Worm (Caenorhabditis elegans): ENCODE results near the gene Y66D12A.30.
A peak's percentile ranks its signal among the peaks of the same experiment; 100 is the strongest.

Y66D12A.30 gene

ce11 chrIII:11657185-11657817 lies 47.6 kb downstream of the Y66D12A.30 start, which contains the start of gene crh-1 (continued):
- TF ChIP-seq egl-27 (tag; optimal IDR thresholded peaks at IDR 0.05) (no peak), ceh-8 (GFP tag; optimal IDR thresholded peaks at IDR 0.05) (peak; percentile 68), fkh-10 (GFP tag; optimal IDR thresholded peaks at IDR 0.05) (peak; percentile 51), C04F5.9 (tag; optimal IDR thresholded peaks at IDR 0.05) (peak; percentile 51), nhr-28 (tag; optimal IDR thresholded peaks at IDR 0.05) (no peak), lin-15B (tag; optimal IDR thresholded peaks at IDR 0.05) (peak; percentile 43)

ce11 chrIII:11659804-11660203 lies 50.1 kb downstream of the Y66D12A.30 start:
- TF ChIP-seq C34B4.2 (tag; optimal IDR thresholded peaks at IDR 0.05) (no peak), ceh-63 (GFP tag; optimal IDR thresholded peaks at IDR 0.05) (no peak), fkh-8 (tag; optimal IDR thresholded peaks at IDR 0.05) (peak; percentile 22), lin-39 (tag; optimal IDR thresholded peaks at IDR 0.05) (no peak), lin-14 (GFP tag; optimal IDR thresholded peaks at IDR 0.05) (peak; percentile 58), nhr-47 (tag; optimal IDR thresholded peaks at IDR 0.05) (peak; percentile 21)

ce11 chrIII:11660736-11661135 lies 51.1 kb downstream of the Y66D12A.30 start:
- TF ChIP-seq pax-3 (tag; optimal IDR thresholded peaks at IDR 0.05): no peak
- TF ChIP-seq sox-4 (tag; optimal IDR thresholded peaks at IDR 0.05): no peak
- no peak for TF ChIP-seq nhr-19 (GFP tag; conservative IDR thresholded peaks at IDR 0.05)
- TF ChIP-seq tbx-2 (tag; optimal IDR thresholded peaks at IDR 0.05): no peak
- no peak for TF ChIP-seq ceh-88 (GFP tag; IDR thresholded peaks at IDR 0.05)
- TF ChIP-seq nhr-47 (tag; optimal IDR thresholded peaks at IDR 0.05): no peak
- peak; percentile 17 for TF ChIP-seq dsc-1 (tag; optimal IDR thresholded peaks at IDR 0.05)
- TF ChIP-seq ztf-4 (tag; optimal IDR thresholded peaks at IDR 0.05): no peak
- no peak for TF ChIP-seq nhr-28 (tag; optimal IDR thresholded peaks at IDR 0.05)
- no peak for TF ChIP-seq hlh-4 (tag; optimal IDR thresholded peaks at IDR 0.05)
- no peak for TF ChIP-seq hlh-17 (GFP tag; optimal IDR thresholded peaks at IDR 0.05; ENCODE audit: borderline replicate concordance)
- no peak for TF ChIP-seq jun-1 (tag; optimal IDR thresholded peaks at IDR 0.05)
- TF ChIP-seq nhr-90 (tag; optimal IDR thresholded peaks at IDR 0.05; ENCODE audit: poor library complexity): no peak
- TF ChIP-seq efl-3 (GFP tag; optimal IDR thresholded peaks at IDR 0.05): no peak
- TF ChIP-seq snpc-4 (tag; optimal IDR thresholded peaks at IDR 0.05): no peak
- peak in 1 of 2 experiments; percentile 34 for TF ChIP-seq lsy-2 (tag; optimal IDR thresholded peaks at IDR 0.05)
- no peak for TF ChIP-seq skn-1 (tag; optimal IDR thresholded peaks at IDR 0.05)
- TF ChIP-seq sup-37 (GFP tag; optimal IDR thresholded peaks at IDR 0.05): no peak
- TF ChIP-seq egl-13 (tag; optimal IDR thresholded peaks at IDR 0.05): no peak
- TF ChIP-seq nhr-71 (tag; optimal IDR thresholded peaks at IDR 0.05): no peak
- TF ChIP-seq Y116A8C.19 (tag; optimal IDR thresholded peaks at IDR 0.05; ENCODE audit: borderline replicate concordance): no peak
- TF ChIP-seq tlp-1 (tag; optimal IDR thresholded peaks at IDR 0.05): no peak
- TF ChIP-seq grh-1 (GFP tag; IDR thresholded peaks at IDR 0.05): no peak
- no peak for TF ChIP-seq ces-1 (GFP tag; optimal IDR thresholded peaks at IDR 0.05)
- TF ChIP-seq blmp-1 (tag; optimal IDR thresholded peaks at IDR 0.05): no peak
- TF ChIP-seq nhr-77 (tag; optimal IDR thresholded peaks at IDR 0.05): peak; percentile 29
- TF ChIP-seq zip-4 (GFP tag; optimal IDR thresholded peaks at IDR 0.05): no peak
- TF ChIP-seq snu-23 (GFP tag; optimal IDR thresholded peaks at IDR 0.05): peak; percentile 26
- no peak for TF ChIP-seq irx-1 (tag; optimal IDR thresholded peaks at IDR 0.05)
- no peak for TF ChIP-seq egl-27 (tag; optimal IDR thresholded peaks at IDR 0.05)
- TF ChIP-seq mab-9 (GFP tag; IDR thresholded peaks at IDR 0.05): no peak
- TF ChIP-seq ceh-63 (GFP tag; optimal IDR thresholded peaks at IDR 0.05): no peak
- no peak for TF ChIP-seq C16A3.4 (tag; optimal IDR thresholded peaks at IDR 0.05)
- no peak for TF ChIP-seq unc-30 (tag; optimal IDR thresholded peaks at IDR 0.05)
- TF ChIP-seq elt-2 (tag; optimal IDR thresholded peaks at IDR 0.05): no peak
- no peak for TF ChIP-seq fos-1 (tag; optimal IDR thresholded peaks at IDR 0.05)
- TF ChIP-seq ceh-90 (tag; optimal IDR thresholded peaks at IDR 0.05): no peak
- TF ChIP-seq lin-13 (GFP tag; optimal IDR thresholded peaks at IDR 0.05): no peak
- TF ChIP-seq lin-14 (GFP tag; optimal IDR thresholded peaks at IDR 0.05): peak; percentile 72
- no peak for TF ChIP-seq nhr-11 (tag; optimal IDR thresholded peaks at IDR 0.05)
- no peak for TF ChIP-seq ztf-11 (tag; optimal IDR thresholded peaks at IDR 0.05)
- TF ChIP-seq fkh-10 (GFP tag; optimal IDR thresholded peaks at IDR 0.05): peak; percentile 20

Data from whole organism, L1 larva.